Fruit fly (Drosophila melanogaster): Measurements from ENCODE around the gene dmt.
A peak's percentile ranks its signal among the peaks of the same experiment; 100 is the strongest.

dmt gene

DNA sequence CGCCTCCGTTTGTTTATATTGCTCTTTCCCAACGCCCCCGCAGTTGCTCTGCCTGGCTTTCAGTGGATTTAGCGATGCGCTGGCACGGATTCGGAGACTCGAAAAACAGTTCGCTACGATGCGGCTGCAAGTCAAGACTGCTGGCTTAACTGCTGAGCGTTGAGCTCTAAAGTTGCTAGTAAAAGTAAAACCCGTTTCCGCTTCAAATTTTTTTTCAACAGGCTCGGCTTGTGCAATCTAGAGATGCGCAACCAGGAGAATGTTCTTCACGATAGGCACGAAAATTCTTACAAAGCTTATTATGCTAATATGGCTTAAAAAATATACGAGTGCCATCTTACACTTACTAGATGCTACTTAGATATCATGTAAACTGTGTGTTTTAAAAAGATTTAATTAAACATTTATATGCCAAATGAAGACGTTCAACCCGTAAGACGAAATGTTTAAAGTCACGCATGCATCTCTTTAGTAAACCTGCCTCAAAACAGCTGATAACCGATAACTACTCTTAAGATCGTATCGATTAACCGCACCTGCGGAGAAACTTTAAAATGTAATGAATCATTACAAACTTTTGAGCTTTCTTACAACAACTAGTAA lies 36.4 kb downstream of the dmt start, which contains the start of gene CG12948:
CG12948 (minus strand) TSS at position 473 of the 603 bp plus-strand sequence.
- TF ChIP-seq topi (GFP tag; optimal IDR thresholded peaks at IDR 0.05) (no peak), Gug (GFP tag; IDR thresholded peaks at IDR 0.05) (0 out of 2 replicates have a peak, but pooled peaks have one; percentile 14), Eip75B (GFP tag; optimal IDR thresholded peaks at IDR 0.05) (no peak), Sox15 (GFP tag; optimal IDR thresholded peaks at IDR 0.05) (no peak), achi (GFP tag; optimal IDR thresholded peaks at IDR 0.05) (no peak), CG8632 (GFP tag; optimal IDR thresholded peaks at IDR 0.05) (no peak), CG8319 (GFP tag; optimal IDR thresholded peaks at IDR 0.05) (no peak), CG9139 (GFP tag; optimal IDR thresholded peaks at IDR 0.05) (no peak), CG6792 (GFP tag; optimal IDR thresholded peaks at IDR 0.05) (peak; percentile 49), lz (GFP tag; optimal IDR thresholded peaks at IDR 0.05) (peak; percentile 67), Eip93F (GFP tag; optimal IDR thresholded peaks at IDR 0.05) (peak; percentile 39), Met (GFP tag; optimal IDR thresholded peaks at IDR 0.05) (no peak), Hr4 (GFP tag; optimal IDR thresholded peaks at IDR 0.05) (no peak), Blimp-1 (GFP tag; optimal IDR thresholded peaks at IDR 0.05) (peak; percentile 45), fkh (GFP tag; optimal IDR thresholded peaks at IDR 0.05) (no peak), Hr38 (GFP tag; optimal IDR thresholded peaks at IDR 0.05) (no peak), Lpt (GFP tag; optimal IDR thresholded peaks at IDR 0.05) (peak; percentile 51), OdsH (GFP tag; optimal IDR thresholded peaks at IDR 0.05) (no peak), CG7368 (GFP tag; optimal IDR thresholded peaks at IDR 0.05) (no peak), Eip78C (GFP tag) (peak; percentile 86), Ets96B (tag; optimal IDR thresholded peaks at IDR 0.05) (no peak), cyc (GFP tag; optimal IDR thresholded peaks at IDR 0.05) (no peak), CG10631 (GFP tag; optimal IDR thresholded peaks at IDR 0.05) (no peak), CG32006 (GFP tag; optimal IDR thresholded peaks at IDR 0.05) (no peak), CG3919 (GFP tag; optimal IDR thresholded peaks at IDR 0.05) (no peak), esn (GFP tag; optimal IDR thresholded peaks at IDR 0.05) (peak; percentile 80), CG1621 (tag; optimal IDR thresholded peaks at IDR 0.05) (peak; percentile 50), CG34406 (GFP tag; optimal IDR thresholded peaks at IDR 0.05) (no peak), ss (GFP tag; optimal IDR thresholded peaks at IDR 0.05) (no peak), CG31627 (GFP tag; optimal IDR thresholded peaks at IDR 0.05) (peak; percentile 60), CG10669 (GFP tag; optimal IDR thresholded peaks at IDR 0.05) (no peak), CG15336 (GFP tag; IDR thresholded peaks at IDR 0.05) (no peak; the same call in 1 of the 2 replicates), salr (GFP tag; optimal IDR thresholded peaks at IDR 0.05) (no peak), vri (GFP tag; optimal IDR thresholded peaks at IDR 0.05) (no peak), svp (GFP tag) (no peak), spab (GFP tag; optimal IDR thresholded peaks at IDR 0.05) (no peak), CG8119 (GFP tag; IDR thresholded peaks at IDR 0.05) (peak; percentile 48; the same call in 1 of the 3 replicates), Hr39 (GFP tag; optimal IDR thresholded peaks at IDR 0.05) (no peak), CG6276 (GFP tag; optimal IDR thresholded peaks at IDR 0.05) (no peak), Ets21C (GFP tag; optimal IDR thresholded peaks at IDR 0.05) (no peak), CG6854 (GFP tag; optimal IDR thresholded peaks at IDR 0.05) (peak; percentile 69), CG3032 (tag; optimal IDR thresholded peaks at IDR 0.05) (peak; percentile 64), eg (GFP tag; IDR thresholded peaks at IDR 0.05) (peak; percentile 47; the same call in 2 of the 3 replicates), CG11762 (GFP tag; optimal IDR thresholded peaks at IDR 0.05; ENCODE audit: insufficient read depth) (no peak), CG6163 (GFP tag; IDR thresholded peaks at IDR 0.05) (no peak)

DNA sequence ATGACTTTTGCATAAGTTTGCCTTT lies 36.7 kb downstream of the dmt start, which contains the start of gene PpD3:
PpD3 (plus strand) TSS at position 1 of the 25 bp plus-strand sequence.
- TF ChIP-seq CG6792 (GFP tag; optimal IDR thresholded peaks at IDR 0.05) (no peak), achi (GFP tag; optimal IDR thresholded peaks at IDR 0.05) (no peak), spab (GFP tag; optimal IDR thresholded peaks at IDR 0.05) (no peak), CG10631 (GFP tag; optimal IDR thresholded peaks at IDR 0.05) (no peak), CG8319 (GFP tag; optimal IDR thresholded peaks at IDR 0.05) (no peak), CG1621 (tag; optimal IDR thresholded peaks at IDR 0.05) (no peak), CG6276 (GFP tag; optimal IDR thresholded peaks at IDR 0.05) (no peak), CG11902 (GFP tag; optimal IDR thresholded peaks at IDR 0.05) (no peak), Met (GFP tag; optimal IDR thresholded peaks at IDR 0.05) (no peak), CG7368 (GFP tag; optimal IDR thresholded peaks at IDR 0.05) (no peak), Hr4 (GFP tag; optimal IDR thresholded peaks at IDR 0.05) (no peak), CG34406 (GFP tag; optimal IDR thresholded peaks at IDR 0.05) (no peak), Sox14 (GFP tag; optimal IDR thresholded peaks at IDR 0.05) (no peak), CG8632 (GFP tag; optimal IDR thresholded peaks at IDR 0.05) (no peak), Lpt (GFP tag; optimal IDR thresholded peaks at IDR 0.05) (no peak)

Data from whole organism, prepupa.